Fruit fly (Drosophila melanogaster) whole organism, wandering third instar larva: ENCODE results near the gene SoxN.
A peak's percentile ranks its signal among the peaks of the same experiment; 100 is the strongest.

Experiments
- Abd-B ChIP-seq: fragments of >200 bp; optimal IDR thresholded peaks from 2 replicates; lab custom pipeline; 2017; ENCODE audit warnings: missing biosample characterization, missing genetic modification characterization
- CG32264 ChIP-seq: fragments of 200-800 bp; sonication (Bioruptor generic); optimal IDR thresholded peaks from 2 replicates; lab custom pipeline; 2016; ENCODE audit warnings: missing biosample characterization, missing genetic modification characterization
- CG9705 ChIP-seq: fragments of 200-800 bp; sonication (Bioruptor generic); optimal IDR thresholded peaks from 2 replicates; lab custom pipeline; 2018; ENCODE audit warnings: missing biosample characterization, mild to moderate bottlenecking, missing genetic modification characterization
- CrebA ChIP-seq: fragments of 200-800 bp; sonication (Bioruptor generic); optimal IDR thresholded peaks from 2 replicates; lab custom pipeline; 2016; ENCODE audit warnings: missing biosample characterization, mild to moderate bottlenecking, missing genetic modification characterization, borderline replicate concordance
- Dfd ChIP-seq: fragments of >200 bp; optimal IDR thresholded peaks from 2 replicates; lab custom pipeline; 2017; ENCODE audit warnings: missing biosample characterization, missing genetic modification characterization
- Dif ChIP-seq: fragments of 200-275, 200-300 bp; sonication (Bioruptor generic); optimal IDR thresholded peaks from 2 replicates; lab custom pipeline; 2018; ENCODE audit warnings: missing biosample characterization, missing genetic modification characterization; ENCODE audit not compliant: partially characterized antibody
- GATAd ChIP-seq: sonication (Bioruptor generic); optimal IDR thresholded peaks from 2 replicates; lab custom pipeline; 2016; ENCODE audit warnings: missing biosample characterization, missing genetic modification characterization
- HLH106 ChIP-seq: fragments of 200-800 bp; optimal IDR thresholded peaks from 3 replicates; lab custom pipeline; 2019; ENCODE audit warnings: missing biosample characterization, mild to moderate bottlenecking, missing genetic modification characterization, moderate library complexity
- Hnf4 ChIP-seq: fragments of 200-800 bp; sonication (Bioruptor generic); optimal IDR thresholded peaks from 2 replicates; lab custom pipeline; 2016; ENCODE audit warnings: missing biosample characterization, mild to moderate bottlenecking, missing genetic modification characterization
- Hr78 ChIP-seq: fragments of >200 bp; optimal IDR thresholded peaks from 2 replicates; lab custom pipeline; 2017; ENCODE audit warnings: missing biosample characterization, missing genetic modification characterization
- Hr83 ChIP-seq: fragments of 200-300 bp; sonication (Bioruptor generic); optimal IDR thresholded peaks from 2 replicates; lab custom pipeline; 2016; ENCODE audit warnings: missing biosample characterization, mild to moderate bottlenecking, missing genetic modification characterization, moderate library complexity; ENCODE audit not compliant: poor library complexity, severe bottlenecking
- Jra ChIP-seq: sonication (Bioruptor generic); optimal IDR thresholded peaks from 2 replicates; lab custom pipeline; 2016; ENCODE audit warnings: missing biosample characterization, missing genetic modification characterization
- Mio ChIP-seq: sonication (Bioruptor generic); optimal IDR thresholded peaks from 2 replicates; lab custom pipeline; 2016; ENCODE audit warnings: missing biosample characterization, missing genetic modification characterization
- Myc ChIP-seq: fragments of >200 bp; optimal IDR thresholded peaks from 2 replicates; lab custom pipeline; 2017
- N ChIP-seq: fragments of >200 bp; optimal IDR thresholded peaks from 2 replicates; lab custom pipeline; 2018; ENCODE audit warnings: missing biosample characterization, missing external identifiers, missing genetic modification characterization
- OdsH ChIP-seq: fragments of 200-800 bp; sonication (Bioruptor generic); optimal IDR thresholded peaks from 2 replicates; lab custom pipeline; 2016; ENCODE audit warnings: missing biosample characterization, mild to moderate bottlenecking, missing genetic modification characterization
- Sp1 ChIP-seq: fragments of 200-800 bp; sonication (Bioruptor generic); optimal IDR thresholded peaks from 3 replicates; lab custom pipeline; 2019; ENCODE audit warnings: missing biosample characterization, mild to moderate bottlenecking, missing genetic modification characterization, moderate library complexity
- Vsx2 ChIP-seq: fragments of 200-300, 225-300 bp; sonication (Bioruptor generic); optimal IDR thresholded peaks from 2 replicates; lab custom pipeline; 2018; ENCODE audit warnings: missing biosample characterization, missing genetic modification characterization; ENCODE audit not compliant: partially characterized antibody
- br ChIP-seq: fragments of 200-800 bp; sonication (Bioruptor generic); optimal IDR thresholded peaks from 2 replicates; lab custom pipeline; 2016; ENCODE audit warnings: missing biosample characterization, missing genetic modification characterization
- brk ChIP-seq: fragments of 200-800 bp; sonication (Bioruptor generic); optimal IDR thresholded peaks from 2 replicates; lab custom pipeline; 2016; ENCODE audit warnings: missing biosample characterization, mild to moderate bottlenecking, missing genetic modification characterization
- dl ChIP-seq, 2 experiments: fragments of 175-275, 200-275 bp in 1 of 2; fragments of 200-275 bp in 1 of 2; sonication (Bioruptor generic); optimal IDR thresholded peaks; lab custom pipeline; 2018; ENCODE audit warnings: mild to moderate bottlenecking in 2 of 2, missing biosample characterization in 2 of 2, missing genetic modification characterization in 2 of 2, moderate library complexity in 2 of 2; ENCODE audit not compliant: partially characterized antibody in 2 of 2, insufficient read depth in 1 of 2
- dmrt93B ChIP-seq: fragments of 200-800 bp; sonication (Bioruptor generic); optimal IDR thresholded peaks from 2 replicates; lab custom pipeline; 2018; ENCODE audit warnings: missing biosample characterization, mild to moderate bottlenecking, missing genetic modification characterization
- dsf ChIP-seq: sonication (Bioruptor generic); optimal IDR thresholded peaks from 2 replicates; lab custom pipeline; 2016; ENCODE audit warnings: missing biosample characterization, missing genetic modification characterization, borderline replicate concordance
- ey ChIP-seq: fragments of 200-800 bp; sonication (Bioruptor generic); optimal IDR thresholded peaks from 2 replicates; lab custom pipeline; 2016; ENCODE audit warnings: missing biosample characterization, missing genetic modification characterization
- foxo ChIP-seq, 2 experiments: fragments of 200-800 bp; sonication (Bioruptor generic); optimal IDR thresholded peaks; 2 replicates in 1 of 2; 3 replicates in 1 of 2; lab custom pipeline; 2016 to 2017; ENCODE audit warnings: missing biosample characterization in 2 of 2, missing genetic modification characterization in 2 of 2
- fru ChIP-seq: fragments of 200-800 bp; sonication (Bioruptor generic); optimal IDR thresholded peaks from 3 replicates; lab custom pipeline; 2016; ENCODE audit warnings: missing biosample characterization, mild to moderate bottlenecking, missing genetic modification characterization
- h ChIP-seq: fragments of 200-800 bp; sonication (Bioruptor generic); optimal IDR thresholded peaks from 3 replicates; lab custom pipeline; 2016; ENCODE audit warnings: missing biosample characterization, mild to moderate bottlenecking, missing genetic modification characterization
- lola ChIP-seq: fragments of >200 bp; optimal IDR thresholded peaks from 2 replicates; lab custom pipeline; 2017; ENCODE audit warnings: missing biosample characterization, missing genetic modification characterization
- psq ChIP-seq: fragments of 200-800 bp; sonication (Bioruptor generic); optimal IDR thresholded peaks from 3 replicates; lab custom pipeline; 2017; ENCODE audit warnings: missing biosample characterization, mild to moderate bottlenecking, missing genetic modification characterization, moderate library complexity
- rgr ChIP-seq: fragments of 200-800 bp; sonication (Bioruptor generic); optimal IDR thresholded peaks from 3 replicates; lab custom pipeline; 2016; ENCODE audit warnings: missing biosample characterization, mild to moderate bottlenecking, missing genetic modification characterization
- sage ChIP-seq: fragments of 200-800 bp; sonication (Bioruptor generic); optimal IDR thresholded peaks from 2 replicates; lab custom pipeline; 2016; ENCODE audit warnings: missing biosample characterization, mild to moderate bottlenecking, missing genetic modification characterization
- sv ChIP-seq: fragments of 200-800 bp; sonication (Bioruptor generic); optimal IDR thresholded peaks from 3 replicates; lab custom pipeline; 2016; ENCODE audit warnings: missing biosample characterization, missing genetic modification characterization
- usp ChIP-seq: fragments of >200 bp; optimal IDR thresholded peaks from 2 replicates; lab custom pipeline; 2017; ENCODE audit warnings: missing biosample characterization, missing genetic modification characterization
- woc ChIP-seq: sonication (Bioruptor generic); optimal IDR thresholded peaks from 2 replicates; lab custom pipeline; 2016; ENCODE audit warnings: missing biosample characterization, mild to moderate bottlenecking, missing genetic modification characterization

The SoxN gene

dm6 chr2L:8782400-8782799 is 43.0 kb upstream of the SoxN start, which contains the start of gene CG42710:
CG42710 (minus strand) TSS chr2L:8782500.
- TF ChIP-seq Mio (GFP tag; lab: Kevin White, UChicago): no peak
- TF ChIP-seq CG9705 (GFP tag; lab: Kevin White, UChicago): no peak
- no peak for TF ChIP-seq sage (GFP tag; lab: Kevin White, UChicago)
- TF ChIP-seq N (GFP tag; lab: Kevin White, UChicago): no peak
- TF ChIP-seq Hnf4: no peak
- TF ChIP-seq lola (GFP tag; lab: Kevin White, UChicago): no peak
- no peak for TF ChIP-seq woc (GFP tag; lab: Kevin White, UChicago)

- TF ChIP-seq usp (GFP tag; lab: Kevin White, UChicago) (no peak), sv (GFP tag; lab: Kevin White, UChicago) (no peak), foxo (GFP tag; optimal IDR thresholded peaks at IDR 0.05; lab: Kevin White, UChicago) (no peak), Sp1 (no peak), Abd-B (GFP tag; lab: Kevin White, UChicago) (no peak), CG32264 (GFP tag; lab: Kevin White, UChicago) (no peak), GATAd (GFP tag; lab: Kevin White, UChicago) (no peak), brk (GFP tag; lab: Kevin White, UChicago) (no peak), Vsx2 (GFP tag; lab: Kevin White, UChicago) (no peak), HLH106 (tag; lab: Kevin White, UChicago) (no peak), Hnf4 (no peak), Hr83 (GFP tag; lab: Kevin White, UChicago) (no peak), Hr78 (GFP tag; lab: Kevin White, UChicago) (no peak), dmrt93B (no peak)
These were observed 40.7 kb upstream of the SoxN start for dm6 chr2L:8784731-8785130.

dm6 chr2L:8787575-8787974 is 37.9 kb upstream of the SoxN start:
- TF ChIP-seq br (GFP tag; lab: Kevin White, UChicago) (no peak), brk (GFP tag; lab: Kevin White, UChicago) (no peak), Dif (GFP tag; lab: Kevin White, UChicago) (no peak), Hr83 (GFP tag; lab: Kevin White, UChicago) (no peak), sv (GFP tag; lab: Kevin White, UChicago) (no peak), CG9705 (GFP tag; lab: Kevin White, UChicago) (no peak), dl (GFP tag; optimal IDR thresholded peaks at IDR 0.05; lab: Kevin White, UChicago; ENCODE audit: insufficient read depth in 1 of 2, partially characterized antibody in 2 of 2) (no peak), HLH106 (tag; lab: Kevin White, UChicago) (peak; percentile 31), sage (GFP tag; lab: Kevin White, UChicago) (no peak), usp (GFP tag; lab: Kevin White, UChicago) (no peak), Mio (GFP tag; lab: Kevin White, UChicago) (no peak), lola (GFP tag; lab: Kevin White, UChicago) (no peak), Sp1 (peak; percentile 38), fru (GFP tag; lab: Kevin White, UChicago) (peak; percentile 45), Jra (GFP tag; lab: Kevin White, UChicago) (no peak), Myc (lab: Kevin White, UChicago) (no peak), ey (GFP tag; lab: Kevin White, UChicago) (peak; percentile 29), GATAd (GFP tag; lab: Kevin White, UChicago) (no peak), dsf (GFP tag; lab: Kevin White, UChicago) (no peak), psq (GFP tag; lab: Kevin White, UChicago) (no peak), N (GFP tag; lab: Kevin White, UChicago) (no peak), h (GFP tag; lab: Kevin White, UChicago) (peak; percentile 45), Abd-B (GFP tag; lab: Kevin White, UChicago) (no peak), rgr (peak; percentile 6), Vsx2 (GFP tag; lab: Kevin White, UChicago) (no peak), dmrt93B (no peak), Hr78 (GFP tag; lab: Kevin White, UChicago) (no peak), CrebA (GFP tag; lab: Kevin White, UChicago) (no peak), Hnf4 (no peak), Dfd (GFP tag; lab: Kevin White, UChicago) (no peak), OdsH (GFP tag; lab: Kevin White, UChicago) (no peak), foxo (GFP tag; optimal IDR thresholded peaks at IDR 0.05; lab: Kevin White, UChicago) (peak in 1 of 2 experiments; percentile 17)
